Fruit fly (Drosophila melanogaster) whole organism, prepupa: ENCODE data around the gene Ppt2.
A peak's percentile ranks its signal among the peaks of the same experiment; 100 is the strongest.

Experiments
- Blimp-1 ChIP-seq: fragments of 200-800 bp; sonication (Bioruptor generic); optimal IDR thresholded peaks from 3 replicates; lab custom pipeline; 2017; ENCODE audit warnings: missing biosample characterization, missing genetic modification characterization, mild to moderate bottlenecking, moderate library complexity, missing genetic modification reagents
- CG10631 ChIP-seq: fragments of 200-800 bp; sonication (Bioruptor generic); optimal IDR thresholded peaks from 2 replicates; lab custom pipeline; 2016; ENCODE audit warnings: missing biosample characterization, missing genetic modification characterization
- CG10669 ChIP-seq: fragments of 200-800 bp; sonication (Bioruptor generic); optimal IDR thresholded peaks from 3 replicates; lab custom pipeline; 2018; ENCODE audit warnings: missing biosample characterization, mild to moderate bottlenecking, missing genetic modification characterization, moderate library complexity
- CG11294 ChIP-seq: fragments of 200-800 bp; sonication (Bioruptor generic); IDR thresholded peaks from 2 replicates; pipeline ENCODE4 v1.3.6; 2022; ENCODE audit warnings: missing biosample characterization, missing genetic modification characterization
- CG11762 ChIP-seq: fragments of 200-800 bp; sonication (Bioruptor generic); optimal IDR thresholded peaks from 3 replicates; lab custom pipeline; 2016; ENCODE audit warnings: missing biosample characterization, missing genetic modification characterization; ENCODE audit not compliant: insufficient read depth
- CG11902 ChIP-seq: fragments of 200-800 bp; sonication (Bioruptor generic); optimal IDR thresholded peaks from 3 replicates; lab custom pipeline; 2016; ENCODE audit warnings: missing biosample characterization, missing genetic modification characterization
- CG15336 ChIP-seq: fragments of 200-800 bp; sonication (Bioruptor generic); IDR thresholded peaks from 2 replicates; pipeline ENCODE4 v1.3.6; 2022; ENCODE audit warnings: missing biosample characterization, missing genetic modification characterization
- CG1621 ChIP-seq: fragments of 200-800 bp; sonication (Bioruptor generic); optimal IDR thresholded peaks from 3 replicates; lab custom pipeline; 2018; ENCODE audit warnings: missing biosample characterization, mild to moderate bottlenecking, missing genetic modification characterization
- CG3032 ChIP-seq: fragments of 200-800 bp; optimal IDR thresholded peaks from 2 replicates; lab custom pipeline; 2019; ENCODE audit warnings: missing biosample characterization, mild to moderate bottlenecking, missing genetic modification characterization, moderate library complexity
- CG31627 ChIP-seq: fragments of 200-800 bp; sonication (Bioruptor generic); optimal IDR thresholded peaks from 3 replicates; lab custom pipeline; 2016; ENCODE audit warnings: missing biosample characterization, missing genetic modification characterization
- CG32006 ChIP-seq: fragments of 200-800 bp; sonication (Bioruptor generic); optimal IDR thresholded peaks from 3 replicates; lab custom pipeline; 2017; ENCODE audit warnings: missing biosample characterization, mild to moderate bottlenecking, missing genetic modification characterization
- CG3919 ChIP-seq: fragments of 200-800 bp; sonication (Bioruptor generic); optimal IDR thresholded peaks from 3 replicates; lab custom pipeline; 2016; ENCODE audit warnings: missing biosample characterization, missing genetic modification characterization
- CG4318 ChIP-seq: fragments of 200-800 bp; sonication (Bioruptor generic); optimal IDR thresholded peaks from 3 replicates; lab custom pipeline; 2017; ENCODE audit warnings: missing biosample characterization, mild to moderate bottlenecking, missing genetic modification characterization
- CG6163 ChIP-seq: fragments of 200-800 bp; sonication (Bioruptor generic); IDR thresholded peaks from 3 replicates; pipeline ENCODE4 v1.3.6; 2022; ENCODE audit warnings: missing biosample characterization, missing genetic modification characterization
- CG6276 ChIP-seq: fragments of 200-800 bp; sonication (Bioruptor generic); optimal IDR thresholded peaks from 2 replicates; lab custom pipeline; 2017; ENCODE audit warnings: missing biosample characterization, mild to moderate bottlenecking, missing genetic modification characterization
- CG6792 ChIP-seq: fragments of 200-800 bp; sonication (Bioruptor generic); optimal IDR thresholded peaks from 3 replicates; lab custom pipeline; 2016; ENCODE audit warnings: missing biosample characterization, missing genetic modification characterization
- CG6808 ChIP-seq: fragments of 200-800 bp; sonication (Bioruptor generic); optimal IDR thresholded peaks from 3 replicates; lab custom pipeline; 2017; ENCODE audit warnings: missing biosample characterization, missing genetic modification characterization, mild to moderate bottlenecking, moderate library complexity, missing genetic modification reagents
- CG8119 ChIP-seq: fragments of 200-800 bp; sonication (Bioruptor generic); IDR thresholded peaks from 3 replicates; pipeline ENCODE4 v1.3.6; 2022; ENCODE audit warnings: missing biosample characterization, missing genetic modification characterization
- CG8632 ChIP-seq: fragments of 200-800 bp; sonication (Bioruptor generic); optimal IDR thresholded peaks from 3 replicates; lab custom pipeline; 2016; ENCODE audit warnings: missing biosample characterization, missing genetic modification characterization
- CG9139 ChIP-seq: fragments of 200-800 bp; sonication (Bioruptor generic); optimal IDR thresholded peaks from 3 replicates; lab custom pipeline; 2017; ENCODE audit warnings: missing biosample characterization, mild to moderate bottlenecking, missing genetic modification characterization
- Eip75B ChIP-seq: fragments of 200-800 bp; sonication (Bioruptor generic); optimal IDR thresholded peaks from 3 replicates; lab custom pipeline; 2016; ENCODE audit warnings: missing biosample characterization, missing genetic modification characterization
- Eip78C ChIP-seq: fragments of 200-800 bp; sonication (Bioruptor generic); peaks from one replicate; lab custom pipeline; 2016; ENCODE audit warnings: missing biosample characterization, missing genetic modification characterization
- Ets96B ChIP-seq: fragments of 200-800 bp; optimal IDR thresholded peaks from 2 replicates; lab custom pipeline; 2019; ENCODE audit warnings: missing biosample characterization, mild to moderate bottlenecking, missing genetic modification characterization, moderate library complexity
- Hr4 ChIP-seq: fragments of 200-800 bp; sonication (Bioruptor generic); optimal IDR thresholded peaks from 3 replicates; lab custom pipeline; 2016; ENCODE audit warnings: missing biosample characterization, missing genetic modification characterization
- OdsH ChIP-seq: fragments of 200-800 bp; sonication (Bioruptor generic); optimal IDR thresholded peaks from 3 replicates; lab custom pipeline; 2016; ENCODE audit warnings: missing biosample characterization, missing genetic modification characterization
- Sox14 ChIP-seq: fragments of 200-800 bp; sonication (Bioruptor generic); optimal IDR thresholded peaks from 3 replicates; lab custom pipeline; 2016; ENCODE audit warnings: missing biosample characterization, missing genetic modification characterization
- achi ChIP-seq: fragments of 200-800 bp; sonication (Bioruptor generic); optimal IDR thresholded peaks from 3 replicates; lab custom pipeline; 2016; ENCODE audit warnings: missing biosample characterization, missing genetic modification characterization
- acj6 ChIP-seq: fragments of 200-800 bp; sonication (Bioruptor generic); optimal IDR thresholded peaks from 3 replicates; lab custom pipeline; 2016; ENCODE audit warnings: missing biosample characterization, missing genetic modification characterization
- dsx ChIP-seq: fragments of 200-800 bp; optimal IDR thresholded peaks from 3 replicates; lab custom pipeline; 2019; ENCODE audit warnings: missing biosample characterization, mild to moderate bottlenecking, missing genetic modification characterization, moderate library complexity; ENCODE audit not compliant: poor library complexity, severe bottlenecking
- eg ChIP-seq: fragments of 200-800 bp; sonication (Bioruptor generic); IDR thresholded peaks from 3 replicates; pipeline ENCODE4 v1.3.6; 2022; ENCODE audit warnings: missing biosample characterization, missing genetic modification characterization
- esn ChIP-seq: fragments of 200-800 bp; sonication (Bioruptor generic); optimal IDR thresholded peaks from 2 replicates; lab custom pipeline; 2016; ENCODE audit warnings: missing biosample characterization, mild to moderate bottlenecking, missing genetic modification characterization, moderate library complexity
- fd59A ChIP-seq: fragments of 200-800 bp; sonication (Bioruptor generic); optimal IDR thresholded peaks from 2 replicates; lab custom pipeline; 2017; ENCODE audit warnings: missing biosample characterization, mild to moderate bottlenecking, missing genetic modification characterization, missing genetic modification reagents
- fd85E ChIP-seq: fragments of 200-800 bp; sonication (Bioruptor generic); optimal IDR thresholded peaks from 3 replicates; lab custom pipeline; 2016; ENCODE audit warnings: missing biosample characterization, missing genetic modification characterization
- net ChIP-seq: fragments of 200-800 bp; sonication (Bioruptor generic); optimal IDR thresholded peaks from 3 replicates; lab custom pipeline; 2016; ENCODE audit warnings: missing biosample characterization, missing genetic modification characterization
- pdm3 ChIP-seq: fragments of 200-800 bp; sonication (Bioruptor generic); optimal IDR thresholded peaks from 3 replicates; lab custom pipeline; 2016; ENCODE audit warnings: missing biosample characterization, missing genetic modification characterization
- salr ChIP-seq, 2 experiments: fragments of 200-800 bp; sonication (Bioruptor generic); optimal IDR thresholded peaks; 3 replicates each; lab custom pipeline; 2016 to 2018; ENCODE audit warnings: missing biosample characterization in 2 of 2, missing genetic modification characterization in 2 of 2, mild to moderate bottlenecking in 1 of 2
- svp ChIP-seq: fragments of 200-800 bp; sonication (Bioruptor generic); peaks from one replicate; lab custom pipeline; 2016; ENCODE audit warnings: missing biosample characterization, missing genetic modification characterization
- topi ChIP-seq: fragments of 200-800 bp; sonication (Bioruptor generic); optimal IDR thresholded peaks from 3 replicates; lab custom pipeline; 2016; ENCODE audit warnings: missing biosample characterization, missing genetic modification characterization
- vri ChIP-seq: fragments of 200-800 bp; sonication (Bioruptor generic); optimal IDR thresholded peaks from 3 replicates; lab custom pipeline; 2016; ENCODE audit warnings: missing biosample characterization, mild to moderate bottlenecking, missing genetic modification characterization

The Ppt2 gene

DNA sequence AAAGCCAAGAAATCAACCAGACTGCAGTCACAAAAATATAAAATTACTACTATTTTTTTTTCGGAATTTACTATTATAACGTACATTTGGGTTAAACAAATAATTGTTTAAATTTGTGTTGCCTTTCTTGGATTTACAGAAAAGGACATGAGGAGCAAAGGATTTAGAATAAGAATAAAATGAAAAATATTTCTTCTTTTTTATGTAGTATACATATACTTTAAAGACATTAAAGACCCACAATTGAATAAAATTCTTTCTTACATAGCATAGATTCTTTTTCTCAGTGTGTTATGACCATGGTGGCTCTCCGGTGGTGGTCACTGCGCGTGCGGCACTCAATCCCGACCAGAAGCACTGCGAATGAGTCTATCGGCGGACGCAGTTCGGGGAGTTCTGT is 39.1 kb downstream of the Ppt2 start:
- TF ChIP-seq svp (GFP tag; lab: Kevin White, UChicago) (peak; percentile 41), CG11762 (GFP tag; lab: Kevin White, UChicago) (no peak), CG15336 (GFP tag; lab: Robert Waterston, UW) (peak; percentile 57), CG4318 (GFP tag; lab: Kevin White, UChicago) (peak; percentile 21), fd85E (no peak), salr (GFP tag; optimal IDR thresholded peaks at IDR 0.05; lab: Kevin White, UChicago) (peak in 1 of 2 experiments; percentile 45), CG6792 (GFP tag; lab: Kevin White, UChicago) (no peak), Ets96B (tag; lab: Kevin White, UChicago) (no peak), CG6276 (GFP tag; lab: Kevin White, UChicago) (no peak), eg (GFP tag; lab: Robert Waterston, UW) (no peak), CG3919 (GFP tag; lab: Kevin White, UChicago) (no peak), Sox14 (GFP tag; lab: Kevin White, UChicago) (no peak), Hr4 (GFP tag; lab: Kevin White, UChicago) (peak; percentile 30), CG31627 (GFP tag; lab: Kevin White, UChicago) (no peak), CG6163 (GFP tag; lab: Robert Waterston, UW) (no peak), pdm3 (GFP tag; lab: Kevin White, UChicago) (no peak), CG11294 (GFP tag; lab: Robert Waterston, UW) (no peak), CG6808 (GFP tag; lab: Kevin White, UChicago) (no peak), CG8119 (GFP tag; lab: Robert Waterston, UW) (peak; percentile 53; the same call in 2 of the 3 replicates), Blimp-1 (GFP tag; lab: Kevin White, UChicago) (no peak), CG1621 (tag; lab: Kevin White, UChicago) (no peak), esn (GFP tag; lab: Kevin White, UChicago) (no peak), net (peak; percentile 6), CG9139 (GFP tag; lab: Kevin White, UChicago) (no peak), Eip78C (GFP tag; lab: Kevin White, UChicago) (peak; percentile 23), CG32006 (peak; percentile 63), CG10631 (GFP tag; lab: Kevin White, UChicago) (no peak)

DNA sequence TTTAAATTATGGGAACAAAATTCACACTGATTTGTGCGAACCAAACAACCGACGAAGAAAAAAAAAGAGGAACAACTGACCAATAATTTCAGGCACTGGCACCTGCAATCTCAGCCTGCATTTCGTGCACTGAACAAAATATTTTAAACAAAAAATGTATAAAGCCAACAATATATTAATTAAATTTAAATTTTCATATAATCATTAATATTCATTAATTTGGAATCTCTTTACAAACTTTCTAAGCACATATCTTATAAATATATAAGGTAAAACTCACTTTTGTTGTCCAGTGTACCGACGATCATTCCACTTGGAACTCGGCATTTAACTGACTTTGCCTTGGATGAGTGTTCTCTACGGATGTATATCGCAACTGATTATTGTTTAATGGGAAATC is 42.0 kb downstream of the Ppt2 start:
- TF ChIP-seq CG3919 (GFP tag; lab: Kevin White, UChicago) (peak; percentile 35), Hr4 (GFP tag; lab: Kevin White, UChicago) (no peak), CG4318 (GFP tag; lab: Kevin White, UChicago) (no peak), CG8632 (peak; percentile 11), CG10669 (GFP tag; lab: Kevin White, UChicago) (peak; percentile 2), Eip75B (GFP tag; lab: Kevin White, UChicago) (no peak), svp (GFP tag; lab: Kevin White, UChicago) (peak; percentile 63), CG3032 (peak; percentile 12), CG8119 (GFP tag; lab: Robert Waterston, UW) (no peak), Eip78C (GFP tag; lab: Kevin White, UChicago) (peak; percentile 45), topi (peak; percentile 10), dsx (GFP tag; lab: Kevin White, UChicago) (peak; percentile 8), CG11902 (GFP tag; lab: Kevin White, UChicago) (no peak), esn (GFP tag; lab: Kevin White, UChicago) (peak; percentile 4), OdsH (peak; percentile 45), CG32006 (peak; percentile 22), CG15336 (GFP tag; lab: Robert Waterston, UW) (0 out of 2 replicates have a peak, but pooled peaks have one; percentile 17), acj6 (peak; percentile 44), CG11762 (GFP tag; lab: Kevin White, UChicago) (no peak), Ets96B (tag; lab: Kevin White, UChicago) (peak; percentile 32), achi (peak; percentile 30)

DNA sequence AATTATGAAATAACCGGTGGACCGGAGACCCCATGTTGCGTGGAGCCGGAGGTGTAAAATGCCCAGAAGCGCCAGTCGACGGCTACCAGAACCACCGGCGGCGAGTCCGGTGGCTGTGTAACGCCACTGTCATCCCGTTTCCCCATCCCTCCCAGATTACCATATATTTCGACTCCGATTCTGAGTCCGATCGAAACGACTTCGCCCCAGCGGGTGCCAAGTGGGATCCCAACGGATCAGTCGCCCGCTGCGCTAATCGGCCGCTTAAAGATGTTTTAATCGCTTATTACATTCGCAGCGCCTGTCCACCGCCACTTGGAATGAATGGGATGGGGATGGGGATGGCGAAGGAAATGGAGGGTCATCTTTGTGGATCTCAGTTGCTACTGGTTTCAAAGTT is 42.7 kb downstream of the Ppt2 start:
- TF ChIP-seq vri (GFP tag; lab: Kevin White, UChicago), result no peak
- TF ChIP-seq fd59A, result no peak
